Fruit fly (Drosophila melanogaster) whole organism, wandering third instar larva: ENCODE data around the gene Eig71Eb.

Experiments
- Hr78 ChIP-seq: fragments of >200 bp; optimal IDR thresholded peaks from 2 replicates; lab custom pipeline; 2017; ENCODE audit warnings: missing biosample characterization, missing genetic modification characterization
- Hr83 ChIP-seq: fragments of 200-300 bp; sonication (Bioruptor generic); optimal IDR thresholded peaks from 2 replicates; lab custom pipeline; 2016; ENCODE audit warnings: missing biosample characterization, mild to moderate bottlenecking, missing genetic modification characterization, moderate library complexity; ENCODE audit not compliant: poor library complexity, severe bottlenecking
- pan ChIP-seq: fragments of >200 bp; optimal IDR thresholded peaks from 2 replicates; lab custom pipeline; 2017

DNA sequence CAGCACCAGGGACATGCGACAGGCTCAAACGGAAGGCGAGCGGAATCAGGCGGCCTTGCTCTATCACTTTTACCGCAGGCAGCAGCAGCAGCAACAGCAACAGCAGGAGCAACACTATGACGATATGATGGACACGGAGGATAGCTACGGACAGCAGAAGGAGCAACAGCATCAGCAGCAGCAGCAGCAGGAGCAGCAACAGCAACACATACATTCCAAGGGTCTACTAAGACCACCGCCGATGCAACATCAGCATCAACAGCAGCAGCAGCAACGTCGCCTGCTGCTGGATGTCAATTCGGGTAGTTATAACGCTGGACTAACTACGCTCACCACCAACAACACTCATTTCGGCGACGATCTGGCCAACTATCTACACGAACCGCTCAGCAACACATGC lies 44.8 kb upstream of the Eig71Eb start:
- no peak for TF ChIP-seq Hr83 (GFP tag; lab: Kevin White, UChicago)
- no peak for TF ChIP-seq pan (lab: Kevin White, UChicago)
- TF ChIP-seq Hr78 (GFP tag; lab: Kevin White, UChicago), result no peak
